Worm (Caenorhabditis elegans) whole organism, L3 larva: ENCODE results near the gene clec-43.
"Not testable (repeated sequence)": the region's sequence is repeated elsewhere in the genome, so short reads cannot be mapped to it uniquely, and the experiment has no call there.

Experiments used
- ZK546.5 ChIP-seq: sonication (generic microtip); optimal IDR thresholded peaks from 2 replicates; lab custom pipeline; 2017; ENCODE audit warnings: missing biosample characterization, missing genetic modification characterization
- ama-1 ChIP-seq: fragments of 150-350 bp; optimal IDR thresholded peaks from 2 replicates; lab custom pipeline; 2018
- ceh-16 ChIP-seq: sonication (generic microtip); optimal IDR thresholded peaks from 2 replicates; lab custom pipeline; 2017; ENCODE audit warnings: missing biosample characterization, missing genetic modification characterization
- ceh-28 ChIP-seq: fragments of 150-350 bp; optimal IDR thresholded peaks from 2 replicates; lab custom pipeline; 2014; ENCODE audit warnings: missing biosample characterization, missing genetic modification reagents, missing genetic modification characterization
- ceh-82 ChIP-seq: fragments of 150-350 bp; optimal IDR thresholded peaks from 2 replicates; lab custom pipeline; 2014; ENCODE audit warnings: missing biosample characterization, missing genetic modification characterization
- ceh-9 ChIP-seq: sonication (generic microtip); optimal IDR thresholded peaks from 2 replicates; lab custom pipeline; 2018; ENCODE audit warnings: missing biosample characterization, missing genetic modification characterization
- egl-27 ChIP-seq: sonication (generic microtip); optimal IDR thresholded peaks from 4 replicates; lab custom pipeline; 2017; ENCODE audit warnings: missing biosample characterization, missing genetic modification reagents, missing genetic modification characterization
- elt-1 ChIP-seq: fragments of 150-350 bp; optimal IDR thresholded peaks from 2 replicates; lab custom pipeline; 2014; ENCODE audit warnings: missing biosample characterization, missing genetic modification characterization
- elt-2 ChIP-seq: sonication (generic microtip); optimal IDR thresholded peaks from 2 replicates; lab custom pipeline; 2016; ENCODE audit warnings: missing genetic modification reagents, mild to moderate bottlenecking, missing genetic modification characterization, missing compliant biosample characterization
- eor-1 ChIP-seq, 2 experiments: fragments of 150-350 bp; optimal IDR thresholded peaks; 2 replicates each; lab custom pipeline; 2014 to 2018; ENCODE audit warnings: missing biosample characterization in 2 of 2, missing genetic modification characterization in 2 of 2
- fkh-2 ChIP-seq: fragments of 150-350 bp; optimal IDR thresholded peaks from 2 replicates; lab custom pipeline; 2014; ENCODE audit warnings: missing biosample characterization, missing genetic modification reagents, missing genetic modification characterization
- fos-1 ChIP-seq: fragments of 150-350 bp; optimal IDR thresholded peaks from 2 replicates; lab custom pipeline; 2014; ENCODE audit warnings: missing biosample characterization, missing genetic modification characterization
- hmg-11 ChIP-seq: sonication (generic microtip); optimal IDR thresholded peaks from 2 replicates; lab custom pipeline; 2016; ENCODE audit warnings: missing genetic modification characterization, missing compliant biosample characterization
- lin-15B ChIP-seq: fragments of 150-350 bp; optimal IDR thresholded peaks from 2 replicates; lab custom pipeline; 2014; ENCODE audit warnings: missing biosample characterization, missing genetic modification characterization
- lin-39 ChIP-seq: fragments of 150-350 bp; optimal IDR thresholded peaks from 2 replicates; lab custom pipeline; 2018; ENCODE audit warnings: missing biosample characterization, missing genetic modification reagents, missing genetic modification characterization
- lsy-12 ChIP-seq: sonication (generic microtip); optimal IDR thresholded peaks from 2 replicates; lab custom pipeline; 2016; ENCODE audit warnings: mild to moderate bottlenecking, missing genetic modification characterization, missing compliant biosample characterization
- mdl-1 ChIP-seq: fragments of 150-350 bp; optimal IDR thresholded peaks from 2 replicates; lab custom pipeline; 2014; ENCODE audit warnings: missing biosample characterization, missing genetic modification characterization
- nfya-1 ChIP-seq: sonication (generic microtip); optimal IDR thresholded peaks from 2 replicates; lab custom pipeline; 2017; ENCODE audit warnings: missing genetic modification characterization, mild to moderate bottlenecking, missing compliant biosample characterization, antibody characterized with exemption, moderate library complexity; ENCODE audit not compliant: insufficient read depth
- nhr-12 ChIP-seq: fragments of 150-350 bp; optimal IDR thresholded peaks from 2 replicates; lab custom pipeline; 2014; ENCODE audit warnings: missing biosample characterization, missing genetic modification characterization
- nhr-25 ChIP-seq: sonication (generic microtip); optimal IDR thresholded peaks from 2 replicates; lab custom pipeline; 2017; ENCODE audit warnings: missing biosample characterization, missing genetic modification characterization
- nhr-76 ChIP-seq: fragments of 150-350 bp; sonication (generic microtip); optimal IDR thresholded peaks from 5 replicates; lab custom pipeline; 2014; ENCODE audit warnings: missing biosample characterization, missing genetic modification characterization
- nhr-77 ChIP-seq: fragments of 150-350 bp; optimal IDR thresholded peaks from 2 replicates; lab custom pipeline; 2014; ENCODE audit warnings: missing biosample characterization, missing genetic modification characterization
- pha-4 ChIP-seq: fragments of 150-350 bp; optimal IDR thresholded peaks from 2 replicates; lab custom pipeline; 2014; ENCODE audit warnings: missing biosample characterization, missing genetic modification reagents, missing genetic modification characterization
- pqm-1 ChIP-seq: fragments of 150-350 bp; optimal IDR thresholded peaks from 2 replicates; lab custom pipeline; 2017; ENCODE audit warnings: missing biosample characterization, missing genetic modification characterization, inconsistent platforms
- skn-1 ChIP-seq: fragments of 150-350 bp; optimal IDR thresholded peaks from 2 replicates; lab custom pipeline; 2014; ENCODE audit warnings: missing biosample characterization, missing genetic modification characterization
- tbx-2 ChIP-seq: sonication (generic microtip); optimal IDR thresholded peaks from 2 replicates; lab custom pipeline; 2016; ENCODE audit warnings: mild to moderate bottlenecking, missing genetic modification characterization, missing compliant biosample characterization
- unc-62 ChIP-seq: fragments of 150-350 bp; sonication (generic microtip); optimal IDR thresholded peaks from 4 replicates; lab custom pipeline; 2014; ENCODE audit warnings: missing biosample characterization, missing genetic modification reagents, missing genetic modification characterization
- zag-1 ChIP-seq: fragments of 150-350 bp; optimal IDR thresholded peaks from 2 replicates; lab custom pipeline; 2014; ENCODE audit warnings: missing biosample characterization, missing genetic modification characterization
- ztf-4 ChIP-seq: fragments of 150-350 bp; optimal IDR thresholded peaks from 2 replicates; lab custom pipeline; 2014; ENCODE audit warnings: missing biosample characterization, missing genetic modification characterization

The clec-43 gene

DNA sequence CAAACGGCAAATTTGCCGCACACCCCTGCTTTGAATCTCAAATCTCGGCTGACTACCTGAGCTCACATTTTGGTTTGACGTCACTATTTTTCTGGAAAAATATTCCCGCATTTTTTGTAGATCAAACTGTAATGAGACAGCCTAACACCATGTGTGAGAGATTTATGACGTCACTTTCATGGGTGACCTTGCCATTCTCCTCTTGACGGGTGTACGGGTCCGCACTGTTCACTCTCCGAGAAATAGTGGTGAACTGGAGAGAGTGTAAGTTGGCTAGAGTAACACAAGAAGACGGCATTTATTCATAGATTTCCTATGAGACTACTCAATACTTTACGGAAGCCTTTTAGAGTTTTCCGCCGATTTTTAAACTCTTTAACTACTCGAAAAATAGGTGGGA, 41.8 kb downstream of the clec-43 start, which contains the start of gene fbxc-40:
fbxc-40 (plus strand) TSS at position 301 of the 400 bp plus-strand sequence.
- not testable (repeated sequence) for TF ChIP-seq lin-39, zag-1, ceh-82

DNA sequence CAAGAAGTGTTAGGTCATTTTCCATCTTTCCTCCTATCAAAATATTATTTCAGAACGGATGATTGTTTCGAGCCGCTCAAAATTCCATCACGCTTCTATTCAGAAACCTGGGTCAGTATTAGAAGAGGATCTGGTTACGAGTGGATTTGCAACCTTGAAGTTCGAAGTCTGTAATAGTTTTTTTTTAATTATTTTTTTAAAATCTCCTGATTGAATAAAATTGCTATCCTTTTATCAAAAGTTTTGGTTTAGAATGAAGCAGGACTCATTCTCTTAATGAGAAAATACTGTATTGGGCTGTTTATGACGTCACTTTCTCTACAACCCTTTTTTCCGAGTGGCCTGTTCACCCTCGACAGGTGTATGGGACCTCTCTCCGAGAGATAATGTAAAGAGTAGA, 44.6 kb downstream of the clec-43 start, which contains the start of gene fbxc-39:
fbxc-39 (plus strand) TSS at position 301 of the 400 bp plus-strand sequence.
- TF ChIP-seq pha-4 (tag; lab: Kevin White, UChicago) (no peak), ceh-28 (tag; lab: Kevin White, UChicago) (no peak), lsy-12 (tag; lab: Kevin White, UChicago) (no peak), egl-27 (tag; lab: Kevin White, UChicago) (no peak), nhr-76 (tag; lab: Kevin White, UChicago) (no peak), skn-1 (tag; lab: Kevin White, UChicago) (no peak), nhr-25 (tag; lab: Kevin White, UChicago) (no peak), ZK546.5 (tag; lab: Kevin White, UChicago) (no peak), pqm-1 (tag; lab: Kevin White, UChicago) (no peak), elt-1 (tag; lab: Kevin White, UChicago) (no peak), nfya-1 (no peak), hmg-11 (tag; lab: Kevin White, UChicago) (no peak), ceh-82 (no peak), tbx-2 (tag; lab: Kevin White, UChicago) (no peak), eor-1 (tag; optimal IDR thresholded peaks at IDR 0.05; lab: Kevin White, UChicago) (no peak), elt-2 (tag; lab: Kevin White, UChicago) (no peak), mdl-1 (no peak)

DNA sequence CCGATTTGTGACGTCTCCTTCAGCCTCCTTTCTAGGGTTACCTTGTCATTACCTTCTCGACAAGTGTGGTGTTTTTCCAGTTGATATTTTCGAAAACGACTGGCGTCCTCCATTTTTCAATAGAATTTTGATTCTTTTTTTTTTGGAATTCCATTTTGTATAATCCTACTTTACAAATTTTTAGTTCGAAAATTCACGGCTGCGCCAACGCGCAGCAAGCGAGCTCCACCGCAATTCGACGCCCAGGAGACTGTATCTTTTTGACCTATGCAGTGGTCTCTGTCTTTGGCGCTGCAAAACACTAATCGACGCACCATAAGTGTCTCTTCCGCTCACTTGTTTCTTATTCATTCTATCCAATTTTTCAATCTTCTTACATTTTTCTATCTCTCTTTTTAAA, 47.4 kb downstream of the clec-43 start, which contains the start of gene fbxc-42:
fbxc-42 (plus strand) TSS at position 301 of the 400 bp plus-strand sequence.
- no peak for TF ChIP-seq ztf-4 (tag; lab: Kevin White, UChicago)
- TF ChIP-seq lin-39: no peak
- no peak for TF ChIP-seq pha-4 (tag; lab: Kevin White, UChicago)
- no peak for TF ChIP-seq ceh-9
- no peak for TF ChIP-seq unc-62
- TF ChIP-seq nhr-12: no peak
- TF ChIP-seq lin-15B: no peak
- no peak for TF ChIP-seq fos-1
- TF ChIP-seq skn-1 (tag; lab: Kevin White, UChicago): no peak
- no peak for TF ChIP-seq ceh-16
- no peak for TF ChIP-seq nhr-77 (tag; lab: Kevin White, UChicago)

DNA sequence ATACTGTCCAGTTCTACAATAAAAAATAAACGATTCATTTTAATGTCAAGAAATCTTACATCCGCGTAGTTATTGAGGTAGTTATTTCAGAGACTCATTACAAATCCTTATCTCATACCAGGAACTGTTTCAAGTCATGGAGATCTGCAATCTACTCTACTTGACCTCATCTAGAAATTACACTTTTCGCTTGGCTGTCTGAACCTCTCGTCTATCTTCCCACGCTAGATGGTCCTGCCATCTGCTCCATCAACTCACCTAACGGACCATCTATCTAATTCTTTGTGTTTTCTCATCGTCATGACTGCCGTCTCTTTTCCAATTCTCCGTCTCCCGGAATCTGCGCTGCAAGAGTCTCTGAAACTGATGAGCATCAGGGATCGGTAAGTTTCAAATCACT, 50.4 kb downstream of the clec-43 start, which contains the start of gene F45D11.7:
F45D11.7 (plus strand) TSS at position 301 of the 400 bp plus-strand sequence.
- TF ChIP-seq ama-1 (lab: Kevin White, UChicago); tbx-2 (tag; lab: Kevin White, UChicago); fkh-2 (tag; lab: Kevin White, UChicago): not testable (repeated sequence)
